Worm (Caenorhabditis elegans) whole organism, young adult: ENCODE results near the gene F55A11.8.
A peak's percentile ranks its signal among the peaks of the same experiment; 100 is the strongest.

ENCODE experiments used
- B0019.2 ChIP-seq: fragments of 200-800 bp; sonication (Bioruptor generic); conservative IDR thresholded peaks from 2 replicates; pipeline ENCODE4 v1.3.6; 2022; ENCODE audit warnings: missing genetic modification reagents, missing genetic modification characterization, missing compliant biosample characterization
- C06A6.2 ChIP-seq: fragments of 200-800 bp; sonication (Bioruptor generic); conservative IDR thresholded peaks from 2 replicates; pipeline ENCODE4 v1.3.6; 2022; ENCODE audit warnings: missing genetic modification characterization, missing compliant biosample characterization
- F10E7.11 ChIP-seq: sonication (generic microtip); optimal IDR thresholded peaks from 2 replicates; lab custom pipeline; 2017; ENCODE audit warnings: mild to moderate bottlenecking, missing genetic modification characterization, moderate library complexity, missing compliant biosample characterization
- F33H1.4 ChIP-seq: fragments of 200-800 bp; sonication (Bioruptor generic); IDR thresholded peaks from 2 replicates; pipeline ENCODE4 v1.3.6; 2022; ENCODE audit warnings: missing genetic modification reagents, missing genetic modification characterization, missing compliant biosample characterization
- F37B4.10 ChIP-seq: fragments of 200-800 bp; sonication (Bioruptor generic); IDR thresholded peaks from 2 replicates; pipeline ENCODE4 v1.3.6; 2022; ENCODE audit warnings: missing genetic modification characterization, missing compliant biosample characterization
- F39B2.1 ChIP-seq: fragments of 200-800 bp; sonication (Bioruptor generic); IDR thresholded peaks from 2 replicates; pipeline ENCODE4 v1.3.6; 2022; ENCODE audit warnings: missing genetic modification reagents, missing genetic modification characterization, missing compliant biosample characterization
- F57A8.1 ChIP-seq: fragments of 200-800 bp; sonication (Bioruptor generic); optimal IDR thresholded peaks from 2 replicates; lab custom pipeline; 2018; ENCODE audit warnings: mild to moderate bottlenecking, missing genetic modification characterization, moderate library complexity, missing compliant biosample characterization
- F57C9.4 ChIP-seq: sonication (generic microtip); optimal IDR thresholded peaks from 2 replicates; lab custom pipeline; 2017; ENCODE audit warnings: mild to moderate bottlenecking, missing genetic modification characterization, missing compliant biosample characterization
- T07F8.4 ChIP-seq: sonication (generic microtip); optimal IDR thresholded peaks from 2 replicates; lab custom pipeline; 2016; ENCODE audit warnings: mild to moderate bottlenecking, missing genetic modification characterization, moderate library complexity, missing compliant biosample characterization
- Y53G8AR.9 ChIP-seq: fragments of 200-800 bp; sonication (Bioruptor generic); conservative IDR thresholded peaks from 2 replicates; pipeline ENCODE4 v1.3.6; 2022; ENCODE audit warnings: missing genetic modification reagents, missing genetic modification characterization, missing compliant biosample characterization
- Y56A3A.18 ChIP-seq: fragments of 200-800 bp; sonication (Bioruptor generic); IDR thresholded peaks from 2 replicates; pipeline ENCODE4 v1.3.6; 2022; ENCODE audit warnings: missing genetic modification reagents, missing genetic modification characterization, missing compliant biosample characterization
- Y67H2A.10 ChIP-seq: fragments of 200-800 bp; sonication (Bioruptor generic); conservative IDR thresholded peaks from 2 replicates; pipeline ENCODE4 v1.3.6; 2022; ENCODE audit warnings: missing genetic modification reagents, missing genetic modification characterization, missing compliant biosample characterization
- ama-1 ChIP-seq, 3 experiments: fragments of 150-350 bp in 1 of 3; sonication (generic microtip) in 2 of 3; optimal IDR thresholded peaks; 2 replicates each; lab custom pipeline; 2014 to 2018; ENCODE audit warnings: missing biosample characterization in 2 of 3, missing genetic modification characterization in 2 of 3, missing genetic modification reagents in 2 of 3
- ceh-79 ChIP-seq: sonication (generic microtip); optimal IDR thresholded peaks from 2 replicates; lab custom pipeline; 2017; ENCODE audit warnings: mild to moderate bottlenecking, missing genetic modification characterization, missing compliant biosample characterization
- ceh-91 ChIP-seq: fragments of 200-800 bp; sonication (Bioruptor generic); IDR thresholded peaks from 2 replicates; pipeline ENCODE4 v1.3.6; 2022; ENCODE audit warnings: missing genetic modification reagents, missing genetic modification characterization, missing compliant biosample characterization
- dox-1 ChIP-seq: fragments of 200-800 bp; sonication (Bioruptor generic); IDR thresholded peaks from 2 replicates; pipeline ENCODE4 v1.3.6; 2022; ENCODE audit warnings: missing genetic modification reagents, missing genetic modification characterization, missing compliant biosample characterization
- efl-1 ChIP-seq: fragments of 150-350 bp; optimal IDR thresholded peaks from 2 replicates; lab custom pipeline; 2014; ENCODE audit warnings: missing biosample characterization, missing genetic modification reagents, missing genetic modification characterization
- egl-44 ChIP-seq: fragments of 200-800 bp; sonication (Bioruptor generic); IDR thresholded peaks from 2 replicates; pipeline ENCODE4 v1.3.6; 2022; ENCODE audit warnings: missing genetic modification reagents, missing genetic modification characterization, missing compliant biosample characterization
- egrh-3 ChIP-seq: fragments of 200-800 bp; sonication (Bioruptor generic); IDR thresholded peaks from 2 replicates; pipeline ENCODE4 v1.3.6; 2022; ENCODE audit warnings: missing genetic modification reagents, missing genetic modification characterization, missing compliant biosample characterization
- gei-17 ChIP-seq: fragments of 200-800 bp; sonication (Bioruptor generic); optimal IDR thresholded peaks from 2 replicates; lab custom pipeline; 2018; ENCODE audit warnings: mild to moderate bottlenecking, missing genetic modification characterization, missing compliant biosample characterization
- hlh-26 ChIP-seq: fragments of 200-800 bp; sonication (Bioruptor generic); conservative IDR thresholded peaks from 2 replicates; pipeline ENCODE4 v1.3.6; 2022; ENCODE audit warnings: missing genetic modification reagents, missing genetic modification characterization, missing compliant biosample characterization
- hmg-1.2 ChIP-seq: fragments of 200-800 bp; sonication (Bioruptor generic); IDR thresholded peaks from 2 replicates; pipeline ENCODE4 v1.3.6; 2022; ENCODE audit warnings: missing genetic modification reagents, missing genetic modification characterization, missing compliant biosample characterization
- lin-26 ChIP-seq: fragments of 200-800 bp; sonication (Bioruptor generic); IDR thresholded peaks from 2 replicates; pipeline ENCODE4 v1.3.6; 2022; ENCODE audit warnings: missing genetic modification reagents, missing genetic modification characterization, missing compliant biosample characterization
- lin-40 ChIP-seq: sonication (generic microtip); optimal IDR thresholded peaks from 2 replicates; lab custom pipeline; 2016; ENCODE audit warnings: missing genetic modification characterization, mild to moderate bottlenecking, missing compliant biosample characterization, missing genotype, missing genetic modification reagents
- lir-1 ChIP-seq: fragments of 200-800 bp; sonication (Bioruptor generic); conservative IDR thresholded peaks from 2 replicates; pipeline ENCODE4 v1.3.6; 2022; ENCODE audit warnings: missing genetic modification reagents, missing genetic modification characterization, missing compliant biosample characterization
- lsy-27 ChIP-seq: sonication (generic microtip); optimal IDR thresholded peaks from 2 replicates; lab custom pipeline; 2017; ENCODE audit warnings: missing genetic modification characterization, mild to moderate bottlenecking, missing compliant biosample characterization, antibody characterized with exemption, missing genotype, borderline replicate concordance; ENCODE audit not compliant: insufficient read depth
- madf-3 ChIP-seq: fragments of 200-800 bp; sonication (Bioruptor generic); IDR thresholded peaks from 2 replicates; pipeline ENCODE4 v1.3.6; 2022; ENCODE audit warnings: missing genetic modification reagents, missing genetic modification characterization, missing compliant biosample characterization
- madf-6 ChIP-seq: fragments of 200-800 bp; sonication (Bioruptor generic); IDR thresholded peaks from 2 replicates; pipeline ENCODE4 v1.3.6; 2022; ENCODE audit warnings: missing genetic modification reagents, missing genetic modification characterization, missing compliant biosample characterization
- madf-8 ChIP-seq: fragments of 200-800 bp; sonication (Bioruptor generic); conservative IDR thresholded peaks from 2 replicates; pipeline ENCODE4 v1.3.6; 2022; ENCODE audit warnings: missing genetic modification reagents, missing genetic modification characterization, missing compliant biosample characterization
- mel-28 ChIP-seq: sonication (generic microtip); optimal IDR thresholded peaks from 2 replicates; lab custom pipeline; 2016; ENCODE audit warnings: borderline replicate concordance, mild to moderate bottlenecking, missing genetic modification characterization, missing compliant biosample characterization
- mes-4 ChIP-seq: sonication (generic microtip); optimal IDR thresholded peaks from 2 replicates; lab custom pipeline; 2016; ENCODE audit warnings: missing genotype, missing genetic modification characterization, missing compliant biosample characterization
- nfya-2 ChIP-seq: fragments of 200-800 bp; sonication (Bioruptor generic); IDR thresholded peaks from 2 replicates; pipeline ENCODE4 v1.3.6; 2022; ENCODE audit warnings: missing genetic modification reagents, missing genetic modification characterization, missing compliant biosample characterization
- nfyb-1 ChIP-seq: fragments of 200-800 bp; sonication (Bioruptor generic); IDR thresholded peaks from 2 replicates; pipeline ENCODE4 v1.3.6; 2022; ENCODE audit warnings: missing genetic modification reagents, missing genetic modification characterization, missing compliant biosample characterization
- nhr-80 ChIP-seq: sonication (generic microtip); optimal IDR thresholded peaks from 2 replicates; lab custom pipeline; 2016; ENCODE audit warnings: missing genetic modification characterization, missing compliant biosample characterization
- pbrm-1 ChIP-seq: fragments of 200-800 bp; sonication (Bioruptor generic); IDR thresholded peaks from 2 replicates; pipeline ENCODE4 v1.3.6; 2022; ENCODE audit warnings: missing genetic modification reagents, missing genetic modification characterization, missing compliant biosample characterization
- repo-1 ChIP-seq: sonication (generic microtip); optimal IDR thresholded peaks from 2 replicates; lab custom pipeline; 2017; ENCODE audit warnings: mild to moderate bottlenecking, missing genetic modification characterization, missing compliant biosample characterization
- snpc-3.4 ChIP-seq: sonication (generic microtip); optimal IDR thresholded peaks from 2 replicates; lab custom pipeline; 2017; ENCODE audit warnings: missing genetic modification characterization, mild to moderate bottlenecking, missing compliant biosample characterization, antibody characterized with exemption, moderate library complexity, missing genotype, missing genetic modification reagents
- snpc-4 ChIP-seq, 5 experiments: fragments of 150-350 bp in 1 of 5; sonication (generic microtip) in 4 of 5; optimal IDR thresholded peaks; 2 replicates each; lab custom pipeline; 2014 to 2018; ENCODE audit warnings: missing genetic modification characterization in 5 of 5, missing biosample characterization in 3 of 5, antibody characterized with exemption in 2 of 5, mild to moderate bottlenecking in 2 of 5, missing compliant biosample characterization in 2 of 5, missing genotype in 2 of 5, moderate library complexity in 2 of 5, missing genetic modification reagents in 1 of 5
- tbp1 ChIP-seq: fragments of 200-800 bp; sonication (Bioruptor generic); optimal IDR thresholded peaks from 2 replicates; lab custom pipeline; 2018; ENCODE audit warnings: mild to moderate bottlenecking, missing genetic modification characterization, missing compliant biosample characterization
- tlf-1 ChIP-seq: fragments of 200-800 bp; sonication (Bioruptor generic); optimal IDR thresholded peaks from 2 replicates; lab custom pipeline; 2018; ENCODE audit warnings: mild to moderate bottlenecking, missing genetic modification characterization, missing compliant biosample characterization
- unc-130 ChIP-seq: sonication (generic microtip); optimal IDR thresholded peaks from 2 replicates; lab custom pipeline; 2016; ENCODE audit warnings: missing genetic modification reagents, missing genetic modification characterization, missing compliant biosample characterization
- unc-62 ChIP-seq: fragments of 150-350 bp; optimal IDR thresholded peaks from 2 replicates; lab custom pipeline; 2014; ENCODE audit warnings: missing biosample characterization, missing genetic modification reagents, missing genetic modification characterization
- xnd-1 ChIP-seq: sonication (generic microtip); optimal IDR thresholded peaks from 2 replicates; lab custom pipeline; 2016; ENCODE audit warnings: missing genotype, missing genetic modification reagents, missing genetic modification characterization, missing compliant biosample characterization
- ztf-18 ChIP-seq: sonication (generic microtip); optimal IDR thresholded peaks from 2 replicates; lab custom pipeline; 2016; ENCODE audit warnings: missing genotype, mild to moderate bottlenecking, missing genetic modification characterization, missing compliant biosample characterization

Gene F55A11.8

DNA sequence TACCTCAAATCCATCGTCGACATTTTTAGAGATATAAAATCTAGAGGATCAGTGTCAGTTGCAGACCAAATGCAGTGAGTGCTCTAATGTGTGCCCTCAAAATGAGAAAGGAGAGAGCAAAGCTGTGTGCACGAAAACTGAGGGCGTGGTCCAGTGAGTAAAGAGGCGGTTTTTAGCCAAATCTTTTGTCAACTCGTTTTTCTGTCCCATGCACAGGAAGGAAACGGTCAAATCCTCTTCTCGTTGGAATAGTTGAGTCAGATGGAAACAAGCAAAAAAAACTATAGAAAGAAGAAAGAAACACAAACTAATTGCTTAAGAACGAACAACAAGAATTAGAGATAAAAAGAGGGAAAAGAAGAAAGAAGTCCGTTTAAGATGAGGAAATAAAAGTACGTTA, 23.9 kb downstream of the F55A11.8 start, which contains the start of gene D2023.3:
Gene D2023.3, minus strand, starts transcription at position 101 of the 400 bp plus-strand sequence.
- no peak for TF ChIP-seq xnd-1
- TF ChIP-seq nhr-80 (tag; lab: Kevin White, UChicago): no peak
- TF ChIP-seq Y56A3A.18 (GFP tag; lab: Robert Waterston, UW): no peak
- TF ChIP-seq madf-3 (GFP tag; lab: Robert Waterston, UW): no peak
- TF ChIP-seq C06A6.2: no peak
- TF ChIP-seq ceh-79 (tag; lab: Kevin White, UChicago): no peak
- TF ChIP-seq F37B4.10 (GFP tag; lab: Robert Waterston, UW): no peak
- no peak for TF ChIP-seq mes-4 (tag; lab: Kevin White, UChicago)
- TF ChIP-seq gei-17 (GFP tag; lab: Kevin White, UChicago): no peak
- TF ChIP-seq F33H1.4 (GFP tag; lab: Robert Waterston, UW): no peak
- no peak for TF ChIP-seq tlf-1 (GFP tag; lab: Kevin White, UChicago)
- TF ChIP-seq lsy-27: no peak
- TF ChIP-seq snpc-3.4 (tag; lab: Kevin White, UChicago): no peak
- TF ChIP-seq, all 124 proteins: peak for 0

DNA sequence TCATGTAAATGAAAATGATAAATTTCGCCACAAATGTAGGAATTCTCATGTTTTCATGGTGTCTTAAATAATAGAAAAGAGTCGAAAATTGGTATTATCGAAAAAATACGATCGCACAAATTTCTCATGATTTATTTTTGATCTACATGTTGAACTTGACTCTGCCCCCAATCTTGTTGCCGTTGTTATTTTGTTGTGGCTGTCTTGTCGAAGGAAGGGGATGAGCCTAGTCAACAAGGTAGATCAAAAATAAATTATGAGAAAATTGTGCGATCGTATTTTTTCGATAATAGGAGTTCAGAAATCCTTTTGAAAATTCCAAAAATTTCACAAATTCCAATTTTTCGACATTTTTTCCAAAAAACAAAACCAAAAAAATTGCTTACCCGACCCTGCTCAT, 27.6 kb downstream of the F55A11.8 start:
- no peak for TF ChIP-seq Y67H2A.10 (GFP tag; lab: Robert Waterston, UW)
- no peak for TF ChIP-seq mel-28 (tag; lab: Kevin White, UChicago)
- peak; percentile 22; the same call in 1 of the 2 replicates for TF ChIP-seq egrh-3 (GFP tag; lab: Robert Waterston, UW)
- peak; percentile 21 for TF ChIP-seq efl-1 (GFP tag; lab: Kevin White, UChicago)
- TF ChIP-seq lin-40 (tag; lab: Kevin White, UChicago): no peak
- peak; percentile 82 for TF ChIP-seq madf-6 (GFP tag; lab: Robert Waterston, UW)
- no peak for TF ChIP-seq T07F8.4 (tag; lab: Kevin White, UChicago)
- peak; percentile 62 for TF ChIP-seq madf-8 (GFP tag; lab: Robert Waterston, UW)
- no peak for TF ChIP-seq unc-62 (GFP tag; lab: Kevin White, UChicago)
- TF ChIP-seq lsy-27: no peak
- TF ChIP-seq ceh-91: peak; percentile 39; the same call in 1 of the 2 replicates
- no peak for TF ChIP-seq F57A8.1 (GFP tag; lab: Kevin White, UChicago)

DNA sequence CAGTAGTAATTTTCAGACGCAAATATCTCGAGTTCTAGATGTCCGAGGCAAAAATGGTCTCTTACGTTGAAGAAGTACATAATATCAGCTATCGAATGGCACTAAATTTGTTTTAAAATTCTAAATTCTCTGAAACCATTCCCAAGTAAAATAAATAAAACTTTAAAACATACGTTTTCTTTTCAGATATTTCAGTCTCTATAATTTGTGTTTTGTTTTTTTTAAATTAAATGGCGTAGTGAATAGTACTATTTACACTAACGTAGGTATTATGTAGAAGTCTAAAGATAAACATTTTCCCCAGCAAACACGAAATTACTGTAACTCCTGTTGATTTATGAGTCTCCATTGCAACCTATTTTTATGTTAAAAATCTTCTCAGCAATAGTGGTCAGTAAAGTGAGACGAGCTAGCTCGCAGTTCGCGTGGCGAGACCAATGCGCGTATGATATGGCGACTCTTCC, 29.3 kb downstream of the F55A11.8 start:
- no peak for TF ChIP-seq unc-130 (GFP tag; lab: Kevin White, UChicago)
- no peak for TF ChIP-seq F10E7.11 (tag; lab: Kevin White, UChicago)
- TF ChIP-seq lin-26 (GFP tag; lab: Robert Waterston, UW): peak; percentile 69; the same call in 1 of the 2 replicates
- peak; percentile 91 for TF ChIP-seq Y53G8AR.9 (GFP tag; lab: Robert Waterston, UW)
- no peak for TF ChIP-seq madf-8 (GFP tag; lab: Robert Waterston, UW)
- no peak for TF ChIP-seq nfya-2 (GFP tag; lab: Robert Waterston, UW)
- peak; percentile 16; the same call in 1 of the 2 replicates for TF ChIP-seq C06A6.2
- no peak for TF ChIP-seq F39B2.1
- TF ChIP-seq ama-1 (optimal IDR thresholded peaks at IDR 0.05; lab: Kevin White, UChicago): no peak
- no peak for TF ChIP-seq ama-1 (GFP tag; optimal IDR thresholded peaks at IDR 0.05; lab: Kevin White, UChicago)
- peak; percentile 82 for TF ChIP-seq repo-1 (tag; lab: Kevin White, UChicago)
- no peak for TF ChIP-seq egrh-3 (GFP tag; lab: Robert Waterston, UW)
- peak; percentile 59 for TF ChIP-seq madf-6 (GFP tag; lab: Robert Waterston, UW)
- TF ChIP-seq tlf-1 (GFP tag; lab: Kevin White, UChicago): peak; percentile 55
- TF ChIP-seq F57C9.4: no peak
- peak; percentile 66; the same call in 1 of the 2 replicates for TF ChIP-seq pbrm-1 (GFP tag; lab: Robert Waterston, UW)
- TF ChIP-seq B0019.2 (GFP tag; lab: Robert Waterston, UW): no peak
- no peak for TF ChIP-seq tbp1 (GFP tag; lab: Kevin White, UChicago)
- peak; percentile 83 for TF ChIP-seq nfyb-1 (GFP tag; lab: Robert Waterston, UW)
- TF ChIP-seq snpc-4 (GFP tag; optimal IDR thresholded peaks at IDR 0.05; lab: Kevin White, UChicago): no peak
- TF ChIP-seq snpc-4 (tag; optimal IDR thresholded peaks at IDR 0.05; lab: Kevin White, UChicago): no peak
- peak; percentile 31; the same call in 1 of the 2 replicates for TF ChIP-seq dox-1
- TF ChIP-seq hmg-1.2 (GFP tag; lab: Robert Waterston, UW): peak; percentile 15; the same call in 1 of the 2 replicates
- TF ChIP-seq Y56A3A.18 (GFP tag; lab: Robert Waterston, UW): peak; percentile 91
- no peak for TF ChIP-seq hlh-26 (GFP tag; lab: Robert Waterston, UW)
- no peak for TF ChIP-seq ztf-18 (tag; lab: Kevin White, UChicago)
- no peak for TF ChIP-seq lir-1 (GFP tag; lab: Robert Waterston, UW)
- TF ChIP-seq egl-44 (GFP tag; lab: Robert Waterston, UW): peak; percentile 78
